Fruit fly (Drosophila melanogaster) whole organism, embryonic: ENCODE results near the gene ZnT86D.

Experiments used
- Ada2b ChIP-seq: fragments of 200-800 bp; sonication (Bioruptor generic); IDR thresholded peaks from 2 replicates; pipeline ENCODE4 v1.3.6; 2022; ENCODE audit warnings: missing biosample characterization, missing genetic modification characterization
- Antp ChIP-seq: fragments of 200-800 bp; sonication (Bioruptor generic); optimal IDR thresholded peaks from 3 replicates; lab custom pipeline; 2016; ENCODE audit warnings: missing biosample characterization, missing genetic modification characterization
- CG11085 ChIP-seq: fragments of 200-800 bp; sonication (Bioruptor generic); IDR thresholded peaks from 2 replicates; pipeline ENCODE4 v1.3.6; 2022; ENCODE audit warnings: missing biosample characterization, missing genetic modification characterization
- CG11504 ChIP-seq: fragments of 200-800 bp; sonication (Bioruptor generic); optimal IDR thresholded peaks from 3 replicates; lab custom pipeline; 2019; ENCODE audit warnings: missing biosample characterization, mild to moderate bottlenecking, missing genetic modification characterization, moderate library complexity
- CG12299 ChIP-seq: fragments of 200-800 bp; sonication (Bioruptor generic); optimal IDR thresholded peaks from 2 replicates; lab custom pipeline; 2018; ENCODE audit warnings: missing biosample characterization, mild to moderate bottlenecking, missing genetic modification characterization
- CG15073 ChIP-seq: fragments of 200-800 bp; sonication (Bioruptor generic); optimal IDR thresholded peaks from 2 replicates; lab custom pipeline; 2016; ENCODE audit warnings: missing biosample characterization, missing genetic modification characterization
- CG15696 ChIP-seq: fragments of 200-800 bp; sonication (Bioruptor generic); optimal IDR thresholded peaks from 2 replicates; lab custom pipeline; 2019; ENCODE audit warnings: missing biosample characterization, mild to moderate bottlenecking, missing genetic modification characterization, moderate library complexity
- CG1792 ChIP-seq: fragments of 200-800 bp; sonication (Bioruptor generic); optimal IDR thresholded peaks from 2 replicates; lab custom pipeline; 2016; ENCODE audit warnings: missing biosample characterization, missing genetic modification characterization
- CG18011 ChIP-seq: fragments of 200-800 bp; sonication (Bioruptor generic); optimal IDR thresholded peaks from 2 replicates; lab custom pipeline; 2017; ENCODE audit warnings: missing biosample characterization, missing genetic modification characterization, mild to moderate bottlenecking, moderate library complexity, missing genotype
- CG3163 ChIP-seq: fragments of 200-800 bp; sonication (Bioruptor generic); optimal IDR thresholded peaks from 3 replicates; lab custom pipeline; 2016; ENCODE audit warnings: missing biosample characterization, missing genetic modification characterization
- CG42726 ChIP-seq: fragments of 200-800 bp; sonication (Bioruptor generic); IDR thresholded peaks from 2 replicates; pipeline ENCODE4 v1.3.6; 2022; ENCODE audit warnings: missing biosample characterization, missing genetic modification characterization; ENCODE audit not compliant: partially characterized antibody
- CG4328 ChIP-seq: fragments of 200-800 bp; sonication (Bioruptor generic); optimal IDR thresholded peaks from 3 replicates; lab custom pipeline; 2017; ENCODE audit warnings: missing biosample characterization, missing genetic modification reagents, missing genetic modification characterization
- CG5953 ChIP-seq: fragments of 200-800 bp; sonication (Bioruptor generic); IDR thresholded peaks from 2 replicates; pipeline ENCODE4 v1.3.6; 2022; ENCODE audit warnings: missing biosample characterization, missing genetic modification characterization
- CG6765 ChIP-seq: fragments of 200-800 bp; sonication (Bioruptor generic); optimal IDR thresholded peaks from 3 replicates; lab custom pipeline; 2017; ENCODE audit warnings: missing biosample characterization, mild to moderate bottlenecking, missing genetic modification characterization
- CG7357 ChIP-seq: fragments of 200-800 bp; sonication (Bioruptor generic); IDR thresholded peaks from 3 replicates; pipeline ENCODE4 v1.3.6; 2022; ENCODE audit warnings: missing biosample characterization, missing genetic modification characterization
- CG7372 ChIP-seq: fragments of 200-800 bp; sonication (Bioruptor generic); IDR thresholded peaks from 2 replicates; pipeline ENCODE4 v1.3.6; 2022; ENCODE audit warnings: missing biosample characterization, missing genetic modification characterization
- CG7786 ChIP-seq: fragments of 200-800 bp; sonication (Bioruptor generic); optimal IDR thresholded peaks from 2 replicates; lab custom pipeline; 2016; ENCODE audit warnings: missing biosample characterization, missing genetic modification characterization
- CG9437 ChIP-seq: fragments of 200-800 bp; sonication (Bioruptor generic); optimal IDR thresholded peaks from 2 replicates; lab custom pipeline; 2018; ENCODE audit warnings: missing biosample characterization, mild to moderate bottlenecking, missing genetic modification characterization
- Dek ChIP-seq: fragments of 200-800 bp; sonication (Bioruptor generic); optimal IDR thresholded peaks from 3 replicates; lab custom pipeline; 2019; ENCODE audit warnings: missing biosample characterization, mild to moderate bottlenecking, missing genetic modification characterization, moderate library complexity
- Doc2 ChIP-seq: fragments of 200-800 bp; sonication (Bioruptor generic); IDR thresholded peaks from 2 replicates; pipeline ENCODE4 v1.3.6; 2022; ENCODE audit warnings: missing biosample characterization, missing genetic modification characterization
- Eip74EF ChIP-seq, 2 experiments: fragments of 200-800 bp in 1 of 2; fragments of >200 bp in 1 of 2; sonication (Bioruptor generic) in 1 of 2; optimal IDR thresholded peaks; 2 replicates each; lab custom pipeline; 2017 to 2019; ENCODE audit warnings: missing biosample characterization in 2 of 2, missing genetic modification characterization in 2 of 2, mild to moderate bottlenecking in 1 of 2, moderate library complexity in 1 of 2
- GATAe ChIP-seq: fragments of 200-800 bp; sonication (Bioruptor generic); conservative IDR thresholded peaks from 2 replicates; pipeline ENCODE4 v1.3.6; 2022; ENCODE audit warnings: missing biosample characterization, missing genetic modification characterization
- Hmr ChIP-seq: fragments of 200-800 bp; sonication (Bioruptor generic); optimal IDR thresholded peaks from 3 replicates; lab custom pipeline; 2017; ENCODE audit warnings: mild to moderate bottlenecking, missing biosample characterization, missing genetic modification reagents, missing genetic modification characterization
- Hr3 ChIP-seq: fragments of 200-800 bp; sonication (Bioruptor generic); optimal IDR thresholded peaks from 3 replicates; lab custom pipeline; 2016; ENCODE audit warnings: missing biosample characterization, missing genetic modification characterization
- Jarid2 ChIP-seq: fragments of 200-800 bp; sonication (Bioruptor generic); optimal IDR thresholded peaks from 3 replicates; lab custom pipeline; 2017; ENCODE audit warnings: mild to moderate bottlenecking, missing biosample characterization, missing genetic modification reagents, missing genetic modification characterization
- Optix ChIP-seq: fragments of 200-800 bp; sonication (Bioruptor generic); IDR thresholded peaks from 3 replicates; pipeline ENCODE4 v1.3.6; 2022; ENCODE audit warnings: missing biosample characterization, missing genetic modification characterization
- abd-A ChIP-seq: fragments of 200-800 bp; sonication (Bioruptor generic); optimal IDR thresholded peaks from 3 replicates; lab custom pipeline; 2019; ENCODE audit warnings: missing biosample characterization, mild to moderate bottlenecking, missing genetic modification characterization, moderate library complexity
- aop ChIP-seq: fragments of 200-800 bp; sonication (Bioruptor generic); IDR thresholded peaks from 2 replicates; pipeline ENCODE4 v1.3.6; 2022; ENCODE audit warnings: missing biosample characterization, missing genetic modification characterization
- az2 ChIP-seq: fragments of 200-800 bp; sonication (Bioruptor generic); optimal IDR thresholded peaks from 3 replicates; lab custom pipeline; 2016; ENCODE audit warnings: missing biosample characterization, missing genetic modification characterization
- crp ChIP-seq, 2 experiments: fragments of 200-800 bp; sonication (Bioruptor generic); optimal IDR thresholded peaks; 2 replicates in 1 of 2; 3 replicates in 1 of 2; lab custom pipeline; 2017; ENCODE audit warnings: missing biosample characterization in 2 of 2, missing genetic modification characterization in 2 of 2, mild to moderate bottlenecking in 1 of 2, moderate library complexity in 1 of 2
- exex ChIP-seq: fragments of 200-800 bp; sonication (Bioruptor generic); optimal IDR thresholded peaks from 4 replicates; lab custom pipeline; 2018; ENCODE audit warnings: missing biosample characterization, mild to moderate bottlenecking, missing genetic modification characterization, moderate library complexity
- eyg ChIP-seq: fragments of 200-800 bp; sonication (Bioruptor generic); optimal IDR thresholded peaks from 3 replicates; lab custom pipeline; 2016; ENCODE audit warnings: missing biosample characterization, missing genetic modification characterization
- ftz-f1 ChIP-seq: fragments of 200-800 bp; sonication (Bioruptor generic); optimal IDR thresholded peaks from 2 replicates; lab custom pipeline; 2016; ENCODE audit warnings: missing biosample characterization, missing genetic modification characterization
- gcm2 ChIP-seq: fragments of 200-800 bp; sonication (Bioruptor generic); optimal IDR thresholded peaks from 2 replicates; lab custom pipeline; 2016; ENCODE audit warnings: missing biosample characterization, missing genetic modification characterization
- gro ChIP-seq: fragments of 200-800 bp; sonication (Bioruptor generic); optimal IDR thresholded peaks from 2 replicates; lab custom pipeline; 2016; ENCODE audit warnings: missing biosample characterization, missing genetic modification characterization
- ham ChIP-seq: fragments of 200-800 bp; sonication (Bioruptor generic); IDR thresholded peaks from 2 replicates; pipeline ENCODE4 v1.3.6; 2022; ENCODE audit warnings: missing biosample characterization, missing genetic modification characterization
- hb ChIP-seq: fragments of 200-800 bp; sonication (Bioruptor generic); IDR thresholded peaks from 3 replicates; pipeline ENCODE4 v1.3.6; 2022; ENCODE audit warnings: missing biosample characterization, missing genetic modification characterization; ENCODE audit not compliant: partially characterized antibody
- hbn ChIP-seq: fragments of 200-800 bp; sonication (Bioruptor generic); IDR thresholded peaks from 2 replicates; pipeline ENCODE4 v1.3.6; 2022; ENCODE audit warnings: missing biosample characterization, missing genetic modification characterization; ENCODE audit not compliant: partially characterized antibody
- jigr1 ChIP-seq: fragments of 200-800 bp; sonication (Bioruptor generic); IDR thresholded peaks from 3 replicates; pipeline ENCODE4 v1.3.6; 2022; ENCODE audit warnings: missing biosample characterization, missing genetic modification characterization
- otp ChIP-seq: fragments of 200-800 bp; sonication (Bioruptor generic); IDR thresholded peaks from 3 replicates; pipeline ENCODE4, ENCODE4 v1.3.6; 2022; ENCODE audit warnings: missing biosample characterization, missing genetic modification characterization
- sens-2 ChIP-seq: fragments of 200-800 bp; sonication (Bioruptor generic); IDR thresholded peaks from 2 replicates; pipeline ENCODE4 v1.3.6; 2022; ENCODE audit warnings: missing biosample characterization, missing genetic modification characterization
- slou ChIP-seq: fragments of 200-800 bp; sonication (Bioruptor generic); optimal IDR thresholded peaks from 3 replicates; lab custom pipeline; 2016; ENCODE audit warnings: missing biosample characterization, missing genetic modification characterization
- sna ChIP-seq: fragments of 200-800 bp; sonication (Bioruptor generic); IDR thresholded peaks from 2 replicates; pipeline ENCODE4 v1.3.6; 2022; ENCODE audit warnings: missing biosample characterization, missing genetic modification characterization; ENCODE audit not compliant: partially characterized antibody
- sug ChIP-seq: fragments of 200-800 bp; optimal IDR thresholded peaks from 2 replicates; lab custom pipeline; 2019; ENCODE audit warnings: missing biosample characterization, mild to moderate bottlenecking, missing genetic modification characterization, moderate library complexity
- tgo ChIP-seq: fragments of 200-800 bp; sonication (Bioruptor generic); IDR thresholded peaks from 3 replicates; pipeline ENCODE4 v1.3.6; 2022; ENCODE audit warnings: missing biosample characterization, missing genetic modification characterization

ZnT86D gene

dm6 chr3R:11246865-11247264 is 32.5 kb upstream of the ZnT86D start:
- TF ChIP-seq Doc2 (GFP tag; lab: Robert Waterston, UW): no peak
- no peak for TF ChIP-seq CG11504
- no peak for TF ChIP-seq CG7786 (GFP tag; lab: Kevin White, UChicago)
- TF ChIP-seq exex (tag; lab: Kevin White, UChicago): peak; percentile 95
- TF ChIP-seq otp (GFP tag; lab: Robert Waterston, UW): no peak

- TF ChIP-seq Jarid2 (GFP tag; lab: Kevin White, UChicago) (no peak), exex (tag; lab: Kevin White, UChicago) (peak; percentile 63)
Measured at dm6 chr3R:11245803-11246202, 31.5 kb upstream of the ZnT86D start.

dm6 chr3R:11243951-11244660 is 29.8 kb upstream of the ZnT86D start, which contains the start of the genes CG17734 and CG5214:
Gene CG17734, minus strand, starts transcription at chr3R:11243999.
Gene CG5214, plus strand, starts transcription at chr3R:11244302.
- TF ChIP-seq Optix (GFP tag; lab: Robert Waterston, UW): no peak
- TF ChIP-seq CG9437 (GFP tag; lab: Kevin White, UChicago): no peak
- TF ChIP-seq Eip74EF (GFP tag; optimal IDR thresholded peaks at IDR 0.05; lab: Kevin White, UChicago): no peak
- no peak for TF ChIP-seq Ada2b (GFP tag; lab: Robert Waterston, UW)
- no peak for TF ChIP-seq Hmr
- TF ChIP-seq CG3163: no peak
- no peak for TF ChIP-seq CG11085 (GFP tag; lab: Robert Waterston, UW)
- no peak for TF ChIP-seq Antp (GFP tag; lab: Kevin White, UChicago)
- peak; percentile 75 for TF ChIP-seq sna (GFP tag; lab: Robert Waterston, UW)
- no peak for TF ChIP-seq CG15073
- TF ChIP-seq ftz-f1: peak; percentile 98
- TF ChIP-seq CG42726 (GFP tag; lab: Robert Waterston, UW): 0 out of 2 replicates have a peak, but pooled peaks have one; percentile 13
- peak; percentile 6 for TF ChIP-seq slou
- no peak for TF ChIP-seq CG18011 (GFP tag; lab: Kevin White, UChicago)
- TF ChIP-seq CG7372 (GFP tag; lab: Robert Waterston, UW): no peak; the same call in 1 of the 2 replicates
- TF ChIP-seq CG4328 (GFP tag; lab: Kevin White, UChicago): no peak
- peak in 1 of 2 experiments; percentile 72 for TF ChIP-seq crp (GFP tag; optimal IDR thresholded peaks at IDR 0.05; lab: Kevin White, UChicago)
- TF ChIP-seq jigr1 (GFP tag; lab: Robert Waterston, UW): no peak
- no peak for TF ChIP-seq tgo
- peak; percentile 7 for TF ChIP-seq az2 (GFP tag; lab: Kevin White, UChicago)
- no peak for TF ChIP-seq CG5953
- no peak for TF ChIP-seq ham (GFP tag; lab: Robert Waterston, UW)
- peak; percentile 58 for TF ChIP-seq sug
- TF ChIP-seq gro (GFP tag; lab: Kevin White, UChicago): peak; percentile 71
- no peak for TF ChIP-seq CG6765 (GFP tag; lab: Kevin White, UChicago)
- TF ChIP-seq sens-2: no peak
- TF ChIP-seq CG1792: peak; percentile 24
- TF ChIP-seq hb (GFP tag; lab: Robert Waterston, UW): peak; percentile 30; the same call in 1 of the 3 replicates
- no peak for TF ChIP-seq aop
- no peak for TF ChIP-seq otp (GFP tag; lab: Robert Waterston, UW)
- TF ChIP-seq abd-A (tag; lab: Kevin White, UChicago): no peak
- TF ChIP-seq exex (tag; lab: Kevin White, UChicago): peak; percentile 35
- peak; percentile 35; the same call in 1 of the 2 replicates for TF ChIP-seq GATAe (GFP tag; lab: Robert Waterston, UW)
- peak; percentile 66 for TF ChIP-seq hbn (GFP tag; lab: Robert Waterston, UW)
- TF ChIP-seq CG15696 (tag; lab: Kevin White, UChicago): no peak
- TF ChIP-seq Hr3 (GFP tag; lab: Kevin White, UChicago): peak; percentile 65
- no peak for TF ChIP-seq CG12299 (tag; lab: Kevin White, UChicago)
- peak; percentile 43 for TF ChIP-seq Dek (tag; lab: Kevin White, UChicago)
- TF ChIP-seq CG7357 (GFP tag; lab: Robert Waterston, UW): no peak
- TF ChIP-seq eyg: peak; percentile 33
- no peak for TF ChIP-seq gcm2
